Worm (Caenorhabditis elegans): ENCODE measurements around the gene pqm-1.

Gene pqm-1

DNA sequence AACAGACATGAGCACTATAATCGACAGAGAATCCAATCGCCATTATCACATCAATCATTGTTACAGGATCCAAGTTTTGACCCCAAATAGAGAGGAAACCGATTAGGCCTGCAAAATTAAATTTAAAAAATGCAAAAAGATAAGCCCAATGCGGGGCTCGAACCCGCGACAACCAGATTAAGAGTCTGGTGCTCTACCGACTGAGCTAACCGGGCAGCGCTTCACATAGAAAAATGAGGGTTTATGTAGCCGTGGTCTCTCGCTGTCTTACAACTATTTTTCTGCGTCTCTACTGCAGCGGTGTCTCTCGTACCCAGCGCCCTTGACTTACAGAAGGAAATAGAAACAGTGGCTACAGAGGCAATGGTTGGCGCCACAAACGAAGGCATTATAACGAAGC is 5.3 kb upstream of the pqm-1 start (continued):
- TF ChIP-seq ztf-18 (tag; optimal IDR thresholded peaks at IDR 0.05) (peak; percentile 63), ceh-40 (GFP tag; IDR thresholded peaks at IDR 0.05) (no peak), F10E7.11 (tag; optimal IDR thresholded peaks at IDR 0.05) (no peak), lin-40 (tag; optimal IDR thresholded peaks at IDR 0.05) (peak; percentile 33), atf-7 (tag; optimal IDR thresholded peaks at IDR 0.05) (no peak), xnd-1 (tag; optimal IDR thresholded peaks at IDR 0.05) (no peak), let-526 (GFP tag; IDR thresholded peaks at IDR 0.05) (0 out of 2 replicates have a peak, but pooled peaks have one; percentile 11), nhr-179 (tag; optimal IDR thresholded peaks at IDR 0.05) (no peak), T07F8.4 (tag; optimal IDR thresholded peaks at IDR 0.05) (peak; percentile 10), unc-130 (GFP tag; optimal IDR thresholded peaks at IDR 0.05) (peak; percentile 4), gei-17 (GFP tag; optimal IDR thresholded peaks at IDR 0.05) (no peak), him-1 (tag; optimal IDR thresholded peaks at IDR 0.05) (peak; percentile 84), zim-3 (tag; optimal IDR thresholded peaks at IDR 0.05) (no peak), ceh-91 (GFP tag; IDR thresholded peaks at IDR 0.05) (no peak), mes-4 (tag; optimal IDR thresholded peaks at IDR 0.05) (peak; percentile 36), dpl-1 (GFP tag; optimal IDR thresholded peaks at IDR 0.05) (no peak), repo-1 (tag; optimal IDR thresholded peaks at IDR 0.05) (no peak), egrh-3 (GFP tag; IDR thresholded peaks at IDR 0.05) (no peak; the same call in 1 of the 2 replicates), hmg-1.2 (GFP tag; IDR thresholded peaks at IDR 0.05) (peak; percentile 86), hmg-20 (GFP tag; IDR thresholded peaks at IDR 0.05) (no peak), C17E4.6 (GFP tag; IDR thresholded peaks at IDR 0.05) (peak; percentile 51; the same call in 1 of the 2 replicates), fkh-3 (tag; optimal IDR thresholded peaks at IDR 0.05) (peak; percentile 3), K11D2.4 (GFP tag; IDR thresholded peaks at IDR 0.05) (0 out of 2 replicates have a peak, but pooled peaks have one; percentile 46), cebp-1 (GFP tag; IDR thresholded peaks at IDR 0.05) (no peak), cebp-1 (tag; optimal IDR thresholded peaks at IDR 0.05) (peak; percentile 64), dpff-1 (tag; optimal IDR thresholded peaks at IDR 0.05) (no peak), nhr-27 (tag; optimal IDR thresholded peaks at IDR 0.05) (no peak), rpc-1 (optimal IDR thresholded peaks at IDR 0.05) (peak; percentile 74), rpc-1 (tag; optimal IDR thresholded peaks at IDR 0.05) (peak; percentile 88), ekl-4 (GFP tag; IDR thresholded peaks at IDR 0.05) (peak; percentile 59; the same call in 1 of the 2 replicates), madf-3 (GFP tag; IDR thresholded peaks at IDR 0.05) (no peak), lin-26 (GFP tag; IDR thresholded peaks at IDR 0.05) (peak; percentile 84), rcor-1 (GFP tag; IDR thresholded peaks at IDR 0.05) (peak; percentile 56; the same call in 1 of the 2 replicates), tbp1 (GFP tag; optimal IDR thresholded peaks at IDR 0.05) (peak; percentile 98), lin-54 (GFP tag; optimal IDR thresholded peaks at IDR 0.05) (peak; percentile 53), nfya-1 (tag; optimal IDR thresholded peaks at IDR 0.05; ENCODE audit: borderline replicate concordance, insufficient read depth) (no peak), Y79H2A.3 (GFP tag; conservative IDR thresholded peaks at IDR 0.05) (no peak), ztf-26 (tag; optimal IDR thresholded peaks at IDR 0.05) (no peak), B0261.1 (tag; optimal IDR thresholded peaks at IDR 0.05) (peak; percentile 88), snpc-1.3 (tag; optimal IDR thresholded peaks at IDR 0.05; ENCODE audit: insufficient read depth) (peak; percentile 58), T26A5.8 (tag; optimal IDR thresholded peaks at IDR 0.05) (no peak), bed-1 (GFP tag; IDR thresholded peaks at IDR 0.05) (no peak), attf-3 (GFP tag; conservative IDR thresholded peaks at IDR 0.05) (0 out of 2 replicates have a peak, but pooled peaks have one; percentile 22), C06A6.2 (GFP tag; conservative IDR thresholded peaks at IDR 0.05) (no peak), K12H6.12 (tag; optimal IDR thresholded peaks at IDR 0.05) (no peak), pbrm-1 (GFP tag; IDR thresholded peaks at IDR 0.05) (peak; percentile 72), lag-1 (GFP tag; IDR thresholded peaks at IDR 0.05) (no peak), ceh-79 (tag; optimal IDR thresholded peaks at IDR 0.05) (no peak), somi-1 (GFP tag; optimal IDR thresholded peaks at IDR 0.05) (no peak), lsl-1 (GFP tag; optimal IDR thresholded peaks at IDR 0.05) (peak; percentile 47)
